Fruit fly (Drosophila melanogaster) Kc167 (cell line): ENCODE measurements around the gene CG4678.

Experiments used
- Sin3A ChIP-seq: fragments of >200 bp; optimal IDR thresholded peaks from 2 replicates; lab custom pipeline; 2018; ENCODE audit warnings: missing external identifiers
- h ChIP-seq: fragments of >200 bp; optimal IDR thresholded peaks from 3 replicates; lab custom pipeline; 2018; ENCODE audit warnings: missing external identifiers
- psq ChIP-seq: fragments of >200 bp; optimal IDR thresholded peaks from 2 replicates; lab custom pipeline; 2017; ENCODE audit warnings: missing external identifiers

dm6 chrX:16651098-16651497 lies 44.8 kb upstream of the CG4678 start, which contains the start of the genes CG32573 and CG42512:
- no peak for TF ChIP-seq psq (lab: Kevin White, UChicago)
- no peak for TF ChIP-seq h (lab: Kevin White, UChicago)
- no peak for TF ChIP-seq Sin3A (lab: Kevin White, UChicago)
